Worm (Caenorhabditis elegans) whole organism, L1 larva: ENCODE measurements around the gene spat-2.

Experiments used
- aha-1 ChIP-seq: fragments of 150-350 bp; optimal IDR thresholded peaks from 2 replicates; lab custom pipeline; 2014; ENCODE audit warnings: missing biosample characterization, missing genetic modification characterization
- aly-2 ChIP-seq: fragments of 150-350 bp; optimal IDR thresholded peaks from 2 replicates; lab custom pipeline; 2014; ENCODE audit warnings: missing biosample characterization, missing genetic modification characterization
- blmp-1 ChIP-seq: fragments of 150-350 bp; optimal IDR thresholded peaks from 2 replicates; lab custom pipeline; 2014; ENCODE audit warnings: missing biosample characterization, missing genetic modification characterization
- ceh-63 ChIP-seq: fragments of 200-800 bp; sonication (Bioruptor generic); optimal IDR thresholded peaks from 2 replicates; lab custom pipeline; 2018; ENCODE audit warnings: mild to moderate bottlenecking, missing genetic modification characterization, missing compliant biosample characterization
- elt-2 ChIP-seq: sonication (generic microtip); optimal IDR thresholded peaks from 2 replicates; lab custom pipeline; 2016; ENCODE audit warnings: missing genetic modification characterization, mild to moderate bottlenecking, inconsistent platforms, missing compliant biosample characterization, missing genetic modification reagents
- elt-3 ChIP-seq, 6 experiments: fragments of 150-350 bp in 1 of 6; sonication (generic microtip); optimal IDR thresholded peaks; 2 replicates each; lab custom pipeline; 2017 to 2018; ENCODE audit warnings: missing biosample characterization in 6 of 6, missing genetic modification characterization in 6 of 6, inconsistent platforms in 1 of 6
- fkh-4 ChIP-seq: sonication (generic microtip); optimal IDR thresholded peaks from 2 replicates; lab custom pipeline; 2016; ENCODE audit warnings: missing compliant biosample characterization, missing genetic modification characterization, borderline replicate concordance
- lin-15B ChIP-seq: fragments of 150-350 bp; sonication (generic microtip); optimal IDR thresholded peaks from 3 replicates; lab custom pipeline; 2014; ENCODE audit warnings: missing biosample characterization, missing genetic modification characterization
- nhr-77 ChIP-seq: fragments of 150-350 bp; optimal IDR thresholded peaks from 2 replicates; lab custom pipeline; 2014; ENCODE audit warnings: missing biosample characterization, missing genetic modification characterization
- sox-4 ChIP-seq: sonication (generic microtip); optimal IDR thresholded peaks from 2 replicates; lab custom pipeline; 2016; ENCODE audit warnings: missing genetic modification characterization, missing compliant biosample characterization
- unc-130 ChIP-seq: fragments of 150-350 bp; optimal IDR thresholded peaks from 2 replicates; lab custom pipeline; 2017; ENCODE audit warnings: missing biosample characterization, missing genetic modification characterization, inconsistent platforms
- unc-62 ChIP-seq: fragments of 150-350 bp; optimal IDR thresholded peaks from 2 replicates; lab custom pipeline; 2014; ENCODE audit warnings: missing biosample characterization, missing genetic modification reagents, missing genetic modification characterization

DNA sequence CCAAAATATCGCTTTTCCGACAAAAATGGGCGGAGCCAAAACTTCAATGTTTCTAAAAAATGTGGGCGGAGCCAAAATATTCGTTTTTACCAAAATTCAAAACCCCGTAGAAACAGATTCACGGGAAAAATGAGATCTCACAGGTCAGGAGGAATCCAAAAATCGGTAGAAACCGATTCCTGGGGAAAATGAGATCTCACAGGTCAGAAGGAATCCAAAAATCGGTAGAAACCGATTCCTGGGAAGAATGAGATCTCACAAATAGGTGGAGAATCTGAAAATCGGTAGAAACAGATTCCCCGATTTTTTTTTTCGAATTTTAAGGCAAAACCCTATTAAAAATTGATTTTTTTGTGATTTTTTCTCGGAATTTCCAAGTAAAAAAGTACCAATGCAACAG lies 56.7 kb downstream of the spat-2 start:
- TF ChIP-seq unc-62 (GFP tag; lab: Kevin White, UChicago) = no peak
- no peak for TF ChIP-seq sox-4
- no peak for TF ChIP-seq lin-15B (tag; lab: Kevin White, UChicago)
- TF ChIP-seq blmp-1 (tag; lab: Kevin White, UChicago) = no peak
- no peak for TF ChIP-seq elt-2 (tag; lab: Kevin White, UChicago)
- no peak for TF ChIP-seq elt-3 (tag; optimal IDR thresholded peaks at IDR 0.05; lab: Kevin White, UChicago)
- no peak for TF ChIP-seq ceh-63 (GFP tag; lab: Kevin White, UChicago)
- TF ChIP-seq aly-2 (tag; lab: Kevin White, UChicago) = no peak
- TF ChIP-seq nhr-77 = no peak
- TF ChIP-seq unc-130 (tag; lab: Kevin White, UChicago) = no peak
- TF ChIP-seq aha-1 (tag; lab: Kevin White, UChicago) = no peak
- no peak for TF ChIP-seq fkh-4 (tag; lab: Kevin White, UChicago)
